Fruit fly (Drosophila melanogaster): Measurements from ENCODE around the gene Gr64d.

dm6 chr3L:3995554-3995953 lies 36.3 kb upstream of the Gr64d start:
- no peak for TF ChIP-seq usp (GFP tag; optimal IDR thresholded peaks at IDR 0.05)
- TF ChIP-seq psq (GFP tag; optimal IDR thresholded peaks at IDR 0.05), result no peak
- TF ChIP-seq Rel (GFP tag; optimal IDR thresholded peaks at IDR 0.05), result no peak
- TF ChIP-seq Rel (tag; optimal IDR thresholded peaks at IDR 0.05), result no peak
- TF ChIP-seq Hr78 (GFP tag; optimal IDR thresholded peaks at IDR 0.05), result no peak
- TF ChIP-seq CG32264 (GFP tag; optimal IDR thresholded peaks at IDR 0.05), result no peak
- TF ChIP-seq Mio (GFP tag; optimal IDR thresholded peaks at IDR 0.05), result no peak
- TF ChIP-seq woc (GFP tag; optimal IDR thresholded peaks at IDR 0.05), result no peak

Data from whole organism, wandering third instar larva.